Comparison of ENCODE assay signal across 5 worm cellular contexts in the genomic region with DNA sequence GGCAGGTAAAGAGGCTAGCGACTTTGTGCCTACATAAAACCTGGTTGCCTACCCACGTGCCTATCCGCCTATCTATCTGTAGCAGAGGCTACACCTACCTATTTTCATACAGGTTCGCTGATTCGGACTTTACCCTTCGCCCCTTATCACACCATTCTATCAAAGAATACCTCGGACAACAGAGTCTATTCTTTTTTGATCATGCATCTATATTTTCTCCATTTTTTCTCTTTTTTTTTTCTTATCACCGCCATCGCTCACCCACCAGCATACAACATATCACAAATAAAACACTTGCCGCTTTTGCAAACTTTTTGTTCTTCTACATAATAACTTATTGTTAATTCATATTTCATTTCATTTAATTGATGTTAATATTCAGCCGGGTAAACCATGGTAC.
A peak's percentile ranks its signal among the peaks of the same experiment; 100 is the strongest.
TF ChIP-seq lines count a peak whose summit lies in the region.

T26C12.1 (plus strand) TSS at position 383 of the 400 bp plus-strand sequence.

TF ChIP-seq in whole organism, L1 larva, 84 proteins besides CTCF, POLR2A, EP300 and RAD21:
- TF ChIP-seq ceh-63 (GFP tag; optimal IDR thresholded peaks at IDR 0.05; lab: Kevin White, UChicago) (no peak), isw-1 (GFP tag; IDR thresholded peaks at IDR 0.05; lab: Robert Waterston, UW) (no peak), efl-1 (optimal IDR thresholded peaks at IDR 0.05; lab: Kevin White, UChicago) (no peak), efl-1 (GFP tag; optimal IDR thresholded peaks at IDR 0.05 in 1 of 2; lab: Kevin White, UChicago) (peak in 1 of 2 experiments; percentile 14), nhr-77 (tag; optimal IDR thresholded peaks at IDR 0.05; lab: Kevin White, UChicago) (no peak), mab-9 (GFP tag; IDR thresholded peaks at IDR 0.05; lab: Robert Waterston, UW) (no peak), elt-2 (tag; optimal IDR thresholded peaks at IDR 0.05; lab: Kevin White, UChicago) (peak; percentile 41), snu-23 (GFP tag; optimal IDR thresholded peaks at IDR 0.05; lab: Kevin White, UChicago) (no peak), vab-15 (tag; optimal IDR thresholded peaks at IDR 0.05; lab: Kevin White, UChicago) (no peak), nhr-90 (tag; optimal IDR thresholded peaks at IDR 0.05; lab: Kevin White, UChicago; ENCODE audit: poor library complexity) (peak; percentile 19)

TF ChIP-seq in whole organism, L2 larva, 48 proteins besides CTCF, POLR2A, EP300 and RAD21:
- no peak for TF ChIP-seq ztf-4 (tag; optimal IDR thresholded peaks at IDR 0.05; lab: Kevin White, UChicago)
- no peak for TF ChIP-seq ceh-82 (tag; optimal IDR thresholded peaks at IDR 0.05; lab: Kevin White, UChicago)
- no peak for TF ChIP-seq nhr-10 (tag; optimal IDR thresholded peaks at IDR 0.05; lab: Kevin White, UChicago)
- TF ChIP-seq R02D3.7 (tag; optimal IDR thresholded peaks at IDR 0.05; lab: Kevin White, UChicago) = no peak
- TF ChIP-seq ztf-11 (tag; optimal IDR thresholded peaks at IDR 0.05; lab: Kevin White, UChicago) = no peak
- TF ChIP-seq fos-1 (tag; optimal IDR thresholded peaks at IDR 0.05; lab: Kevin White, UChicago) = peak; percentile 66

TF ChIP-seq in whole organism, L3 larva, 47 proteins besides CTCF, POLR2A, EP300 and RAD21:
- TF ChIP-seq ama-1 (optimal IDR thresholded peaks at IDR 0.05; lab: Kevin White, UChicago) = no peak
- TF ChIP-seq nhr-25 (tag; optimal IDR thresholded peaks at IDR 0.05; lab: Kevin White, UChicago) = no peak
- peak; percentile 78 for TF ChIP-seq elt-2 (tag; optimal IDR thresholded peaks at IDR 0.05; lab: Kevin White, UChicago)
- TF ChIP-seq nfya-1 (tag; optimal IDR thresholded peaks at IDR 0.05; lab: Kevin White, UChicago; ENCODE audit: insufficient read depth) = no peak
- no peak for TF ChIP-seq nhr-11 (tag; optimal IDR thresholded peaks at IDR 0.05; lab: Kevin White, UChicago)
- TF ChIP-seq pqm-1 (tag; optimal IDR thresholded peaks at IDR 0.05; lab: Kevin White, UChicago) = peak; percentile 76
- TF ChIP-seq nhr-76 (tag; optimal IDR thresholded peaks at IDR 0.05; lab: Kevin White, UChicago) = no peak
- no peak for TF ChIP-seq lin-39 (tag; optimal IDR thresholded peaks at IDR 0.05; lab: Kevin White, UChicago)
- TF ChIP-seq lsy-12 (tag; optimal IDR thresholded peaks at IDR 0.05; lab: Kevin White, UChicago) = no peak
- TF ChIP-seq ztf-11 (tag; optimal IDR thresholded peaks at IDR 0.05; lab: Kevin White, UChicago) = no peak
TF ChIP-seq in whole organism, L3 larva: peak in this region for 2.

TF ChIP-seq in whole organism, L4 larva, 104 proteins besides CTCF, POLR2A, EP300 and RAD21:
- peak; percentile 92 for TF ChIP-seq nhr-28 (tag; optimal IDR thresholded peaks at IDR 0.05; lab: Kevin White, UChicago)
- no peak for TF ChIP-seq T20F7.1 (GFP tag; optimal IDR thresholded peaks at IDR 0.05; lab: Kevin White, UChicago)
- peak; percentile 36 for TF ChIP-seq hlh-11 (tag; optimal IDR thresholded peaks at IDR 0.05; lab: Kevin White, UChicago)
- peak in 1 of 2 experiments; percentile 73 for TF ChIP-seq mdl-1 (tag; optimal IDR thresholded peaks at IDR 0.05; lab: Kevin White, UChicago)
- no peak for TF ChIP-seq zag-1 (tag; optimal IDR thresholded peaks at IDR 0.05; lab: Kevin White, UChicago)
- peak; percentile 50 for TF ChIP-seq dve-1 (tag; optimal IDR thresholded peaks at IDR 0.05; lab: Kevin White, UChicago; ENCODE audit: insufficient read depth)
- TF ChIP-seq sdz-12 (GFP tag; optimal IDR thresholded peaks at IDR 0.05; lab: Kevin White, UChicago) = no peak
- peak; percentile 47 for TF ChIP-seq nhr-77 (tag; optimal IDR thresholded peaks at IDR 0.05; lab: Kevin White, UChicago)
- TF ChIP-seq hlh-30 (tag; optimal IDR thresholded peaks at IDR 0.05; lab: Kevin White, UChicago; ENCODE audit: insufficient read depth) = peak; percentile 21
- TF ChIP-seq daf-12 (tag; optimal IDR thresholded peaks at IDR 0.05; lab: Kevin White, UChicago) = no peak
- no peak for TF ChIP-seq nhr-25 (tag; optimal IDR thresholded peaks at IDR 0.05; lab: Kevin White, UChicago; ENCODE audit: borderline replicate concordance, insufficient read depth)
- no peak for TF ChIP-seq daf-16 (GFP tag; optimal IDR thresholded peaks at IDR 0.05; lab: Kevin White, UChicago)
- TF ChIP-seq daf-16 (tag; optimal IDR thresholded peaks at IDR 0.05; lab: Kevin White, UChicago) = peak; percentile 53
- peak; percentile 88 for TF ChIP-seq pqm-1 (tag; optimal IDR thresholded peaks at IDR 0.05; lab: Kevin White, UChicago)
- TF ChIP-seq dmd-6 (GFP tag; IDR thresholded peaks at IDR 0.05; lab: Robert Waterston, UW) = peak; percentile 57; the same call in 1 of the 2 replicates

TF ChIP-seq in whole organism, young adult, 124 proteins besides CTCF, POLR2A, EP300 and RAD21:
- TF ChIP-seq aptf-3 (GFP tag; IDR thresholded peaks at IDR 0.05; lab: Robert Waterston, UW) (no peak), mes-4 (tag; optimal IDR thresholded peaks at IDR 0.05; lab: Kevin White, UChicago) (no peak), pha-4 (tag; optimal IDR thresholded peaks at IDR 0.05; lab: Kevin White, UChicago) (no peak), cebp-1 (GFP tag; IDR thresholded peaks at IDR 0.05; lab: Robert Waterston, UW) (no peak), cebp-1 (tag; optimal IDR thresholded peaks at IDR 0.05; lab: Kevin White, UChicago) (peak; percentile 5), Y79H2A.3 (GFP tag; conservative IDR thresholded peaks at IDR 0.05; lab: Robert Waterston, UW) (no peak), rec-8 (tag; optimal IDR thresholded peaks at IDR 0.05; lab: Kevin White, UChicago) (no peak), B0019.2 (GFP tag; conservative IDR thresholded peaks at IDR 0.05; lab: Robert Waterston, UW) (no peak), T07F8.4 (tag; optimal IDR thresholded peaks at IDR 0.05; lab: Kevin White, UChicago) (no peak), ztf-25 (GFP tag; IDR thresholded peaks at IDR 0.05; lab: Robert Waterston, UW) (no peak), hrde-1 (tag; optimal IDR thresholded peaks at IDR 0.05; lab: Kevin White, UChicago; ENCODE audit: borderline replicate concordance) (no peak), F37B4.10 (GFP tag; IDR thresholded peaks at IDR 0.05; lab: Robert Waterston, UW) (no peak), nhr-80 (tag; optimal IDR thresholded peaks at IDR 0.05; lab: Kevin White, UChicago) (peak; percentile 91), madf-10 (tag; optimal IDR thresholded peaks at IDR 0.05; lab: Kevin White, UChicago) (no peak), nfya-1 (tag; optimal IDR thresholded peaks at IDR 0.05; lab: Kevin White, UChicago; ENCODE audit: borderline replicate concordance, insufficient read depth) (no peak), madf-6 (GFP tag; IDR thresholded peaks at IDR 0.05; lab: Robert Waterston, UW) (0 out of 2 replicates have a peak, but pooled peaks have one; percentile 8), F57A8.1 (GFP tag; optimal IDR thresholded peaks at IDR 0.05; lab: Kevin White, UChicago) (no peak), lin-35 (GFP tag; optimal IDR thresholded peaks at IDR 0.05; lab: Kevin White, UChicago) (no peak), egl-18 (GFP tag; IDR thresholded peaks at IDR 0.05; lab: Robert Waterston, UW) (no peak), K11D2.4 (GFP tag; IDR thresholded peaks at IDR 0.05; lab: Robert Waterston, UW) (no peak), F39B2.1 (GFP tag; IDR thresholded peaks at IDR 0.05; lab: Robert Waterston, UW) (no peak), snpc-4 (GFP tag; optimal IDR thresholded peaks at IDR 0.05; lab: Kevin White, UChicago) (no peak), snpc-4 (tag; optimal IDR thresholded peaks at IDR 0.05; lab: Kevin White, UChicago) (no peak), nhr-179 (tag; optimal IDR thresholded peaks at IDR 0.05; lab: Kevin White, UChicago) (no peak), attf-6 (GFP tag; IDR thresholded peaks at IDR 0.05; lab: Robert Waterston, UW) (no peak), mxl-1 (tag; optimal IDR thresholded peaks at IDR 0.05; lab: Kevin White, UChicago) (no peak)
TF ChIP-seq in whole organism, young adult: peak in this region for 3.
